Fruit fly (Drosophila melanogaster) whole organism, wandering third instar larva: ENCODE measurements around the gene CG16978.
A peak's percentile ranks its signal among the peaks of the same experiment; 100 is the strongest.

Source experiments
- Abd-B ChIP-seq: fragments of >200 bp; optimal IDR thresholded peaks from 2 replicates; lab custom pipeline; 2017; ENCODE audit warnings: missing biosample characterization, missing genetic modification characterization
- CG32264 ChIP-seq: fragments of 200-800 bp; sonication (Bioruptor generic); optimal IDR thresholded peaks from 2 replicates; lab custom pipeline; 2016; ENCODE audit warnings: missing biosample characterization, missing genetic modification characterization
- CG9705 ChIP-seq: fragments of 200-800 bp; sonication (Bioruptor generic); optimal IDR thresholded peaks from 2 replicates; lab custom pipeline; 2018; ENCODE audit warnings: missing biosample characterization, mild to moderate bottlenecking, missing genetic modification characterization
- CrebA ChIP-seq: fragments of 200-800 bp; sonication (Bioruptor generic); optimal IDR thresholded peaks from 2 replicates; lab custom pipeline; 2016; ENCODE audit warnings: missing biosample characterization, mild to moderate bottlenecking, missing genetic modification characterization, borderline replicate concordance
- Dfd ChIP-seq: fragments of >200 bp; optimal IDR thresholded peaks from 2 replicates; lab custom pipeline; 2017; ENCODE audit warnings: missing biosample characterization, missing genetic modification characterization
- Dif ChIP-seq: fragments of 200-275, 200-300 bp; sonication (Bioruptor generic); optimal IDR thresholded peaks from 2 replicates; lab custom pipeline; 2018; ENCODE audit warnings: missing biosample characterization, missing genetic modification characterization; ENCODE audit not compliant: partially characterized antibody
- GATAd ChIP-seq: sonication (Bioruptor generic); optimal IDR thresholded peaks from 2 replicates; lab custom pipeline; 2016; ENCODE audit warnings: missing biosample characterization, missing genetic modification characterization
- HLH106 ChIP-seq: fragments of 200-800 bp; optimal IDR thresholded peaks from 3 replicates; lab custom pipeline; 2019; ENCODE audit warnings: missing biosample characterization, mild to moderate bottlenecking, missing genetic modification characterization, moderate library complexity
- Hnf4 ChIP-seq: fragments of 200-800 bp; sonication (Bioruptor generic); optimal IDR thresholded peaks from 2 replicates; lab custom pipeline; 2016; ENCODE audit warnings: missing biosample characterization, mild to moderate bottlenecking, missing genetic modification characterization
- Hr78 ChIP-seq: fragments of >200 bp; optimal IDR thresholded peaks from 2 replicates; lab custom pipeline; 2017; ENCODE audit warnings: missing biosample characterization, missing genetic modification characterization
- Hr83 ChIP-seq: fragments of 200-300 bp; sonication (Bioruptor generic); optimal IDR thresholded peaks from 2 replicates; lab custom pipeline; 2016; ENCODE audit warnings: missing biosample characterization, mild to moderate bottlenecking, missing genetic modification characterization, moderate library complexity; ENCODE audit not compliant: poor library complexity, severe bottlenecking
- Jra ChIP-seq: sonication (Bioruptor generic); optimal IDR thresholded peaks from 2 replicates; lab custom pipeline; 2016; ENCODE audit warnings: missing biosample characterization, missing genetic modification characterization
- Mio ChIP-seq: sonication (Bioruptor generic); optimal IDR thresholded peaks from 2 replicates; lab custom pipeline; 2016; ENCODE audit warnings: missing biosample characterization, missing genetic modification characterization
- Myc ChIP-seq: fragments of >200 bp; optimal IDR thresholded peaks from 2 replicates; lab custom pipeline; 2017
- N ChIP-seq: fragments of >200 bp; optimal IDR thresholded peaks from 2 replicates; lab custom pipeline; 2018; ENCODE audit warnings: missing biosample characterization, missing external identifiers, missing genetic modification characterization
- OdsH ChIP-seq: fragments of 200-800 bp; sonication (Bioruptor generic); optimal IDR thresholded peaks from 2 replicates; lab custom pipeline; 2016; ENCODE audit warnings: missing biosample characterization, mild to moderate bottlenecking, missing genetic modification characterization
- Rel ChIP-seq, 2 experiments: fragments of 200-800 bp; sonication (Bioruptor generic) in 1 of 2; optimal IDR thresholded peaks; 2 replicates in 1 of 2; 3 replicates in 1 of 2; lab custom pipeline; 2016 to 2019; ENCODE audit warnings: mild to moderate bottlenecking in 2 of 2, missing biosample characterization in 2 of 2, missing genetic modification characterization in 2 of 2, moderate library complexity in 1 of 2
- Sp1 ChIP-seq: fragments of 200-800 bp; sonication (Bioruptor generic); optimal IDR thresholded peaks from 3 replicates; lab custom pipeline; 2019; ENCODE audit warnings: missing biosample characterization, mild to moderate bottlenecking, missing genetic modification characterization, moderate library complexity
- Vsx2 ChIP-seq: fragments of 200-300, 225-300 bp; sonication (Bioruptor generic); optimal IDR thresholded peaks from 2 replicates; lab custom pipeline; 2018; ENCODE audit warnings: missing biosample characterization, missing genetic modification characterization; ENCODE audit not compliant: partially characterized antibody
- br ChIP-seq: fragments of 200-800 bp; sonication (Bioruptor generic); optimal IDR thresholded peaks from 2 replicates; lab custom pipeline; 2016; ENCODE audit warnings: missing biosample characterization, missing genetic modification characterization
- brk ChIP-seq: fragments of 200-800 bp; sonication (Bioruptor generic); optimal IDR thresholded peaks from 2 replicates; lab custom pipeline; 2016; ENCODE audit warnings: missing biosample characterization, mild to moderate bottlenecking, missing genetic modification characterization
- dl ChIP-seq, 2 experiments: fragments of 175-275, 200-275 bp in 1 of 2; fragments of 200-275 bp in 1 of 2; sonication (Bioruptor generic); optimal IDR thresholded peaks; lab custom pipeline; 2018; ENCODE audit warnings: mild to moderate bottlenecking in 2 of 2, missing biosample characterization in 2 of 2, missing genetic modification characterization in 2 of 2, moderate library complexity in 2 of 2; ENCODE audit not compliant: partially characterized antibody in 2 of 2, insufficient read depth in 1 of 2
- dmrt93B ChIP-seq: fragments of 200-800 bp; sonication (Bioruptor generic); optimal IDR thresholded peaks from 2 replicates; lab custom pipeline; 2018; ENCODE audit warnings: missing biosample characterization, mild to moderate bottlenecking, missing genetic modification characterization
- dsf ChIP-seq: sonication (Bioruptor generic); optimal IDR thresholded peaks from 2 replicates; lab custom pipeline; 2016; ENCODE audit warnings: missing biosample characterization, missing genetic modification characterization, borderline replicate concordance
- ey ChIP-seq: fragments of 200-800 bp; sonication (Bioruptor generic); optimal IDR thresholded peaks from 2 replicates; lab custom pipeline; 2016; ENCODE audit warnings: missing biosample characterization, missing genetic modification characterization
- foxo ChIP-seq, 2 experiments: fragments of 200-800 bp; sonication (Bioruptor generic); optimal IDR thresholded peaks; 2 replicates in 1 of 2; 3 replicates in 1 of 2; lab custom pipeline; 2016 to 2017; ENCODE audit warnings: missing biosample characterization in 2 of 2, missing genetic modification characterization in 2 of 2
- fru ChIP-seq: fragments of 200-800 bp; sonication (Bioruptor generic); optimal IDR thresholded peaks from 3 replicates; lab custom pipeline; 2016; ENCODE audit warnings: missing biosample characterization, mild to moderate bottlenecking, missing genetic modification characterization
- h ChIP-seq: fragments of 200-800 bp; sonication (Bioruptor generic); optimal IDR thresholded peaks from 3 replicates; lab custom pipeline; 2016; ENCODE audit warnings: missing biosample characterization, mild to moderate bottlenecking, missing genetic modification characterization
- jim ChIP-seq: fragments of 175-275, 200-325 bp; sonication (Bioruptor generic); optimal IDR thresholded peaks from 2 replicates; lab custom pipeline; 2016; ENCODE audit warnings: missing biosample characterization, mild to moderate bottlenecking, missing genetic modification characterization
- lola ChIP-seq: fragments of >200 bp; optimal IDR thresholded peaks from 2 replicates; lab custom pipeline; 2017; ENCODE audit warnings: missing biosample characterization, missing genetic modification characterization
- pan ChIP-seq: fragments of >200 bp; optimal IDR thresholded peaks from 2 replicates; lab custom pipeline; 2017
- psq ChIP-seq: fragments of 200-800 bp; sonication (Bioruptor generic); optimal IDR thresholded peaks from 3 replicates; lab custom pipeline; 2017; ENCODE audit warnings: missing biosample characterization, mild to moderate bottlenecking, missing genetic modification characterization, moderate library complexity
- rgr ChIP-seq: fragments of 200-800 bp; sonication (Bioruptor generic); optimal IDR thresholded peaks from 3 replicates; lab custom pipeline; 2016; ENCODE audit warnings: missing biosample characterization, mild to moderate bottlenecking, missing genetic modification characterization
- sage ChIP-seq: fragments of 200-800 bp; sonication (Bioruptor generic); optimal IDR thresholded peaks from 2 replicates; lab custom pipeline; 2016; ENCODE audit warnings: missing biosample characterization, mild to moderate bottlenecking, missing genetic modification characterization
- sv ChIP-seq: fragments of 200-800 bp; sonication (Bioruptor generic); optimal IDR thresholded peaks from 3 replicates; lab custom pipeline; 2016; ENCODE audit warnings: missing biosample characterization, missing genetic modification characterization
- tai ChIP-seq: sonication (Bioruptor generic); optimal IDR thresholded peaks from 2 replicates; lab custom pipeline; 2016; ENCODE audit warnings: missing biosample characterization, missing genetic modification characterization
- usp ChIP-seq: fragments of >200 bp; optimal IDR thresholded peaks from 2 replicates; lab custom pipeline; 2017; ENCODE audit warnings: missing biosample characterization, missing genetic modification characterization
- woc ChIP-seq: sonication (Bioruptor generic); optimal IDR thresholded peaks from 2 replicates; lab custom pipeline; 2016; ENCODE audit warnings: missing biosample characterization, mild to moderate bottlenecking, missing genetic modification characterization

CG16978 gene

dm6 chr2L:13146254-13146653 lies 2.8 kb upstream of the CG16978 start:
- no peak for TF ChIP-seq dsf (GFP tag; lab: Kevin White, UChicago)
- no peak for TF ChIP-seq dl (GFP tag; optimal IDR thresholded peaks at IDR 0.05; lab: Kevin White, UChicago; ENCODE audit: insufficient read depth in 1 of 2, partially characterized antibody in 2 of 2)
- TF ChIP-seq Myc (lab: Kevin White, UChicago): no peak
- peak; percentile 16 for TF ChIP-seq rgr (GFP tag; lab: Kevin White, UChicago)
- TF ChIP-seq sage: no peak
- TF ChIP-seq HLH106 (tag; lab: Kevin White, UChicago): peak; percentile 62
- no peak for TF ChIP-seq CG9705 (GFP tag; lab: Kevin White, UChicago)
- no peak for TF ChIP-seq GATAd (GFP tag; lab: Kevin White, UChicago)
- TF ChIP-seq Hnf4: no peak
- TF ChIP-seq Dif (GFP tag; lab: Kevin White, UChicago): no peak
- TF ChIP-seq OdsH: peak; percentile 20
- peak in 1 of 2 experiments; percentile 38 for TF ChIP-seq foxo (GFP tag; optimal IDR thresholded peaks at IDR 0.05; lab: Kevin White, UChicago)
- TF ChIP-seq Sp1 (GFP tag; lab: Kevin White, UChicago): peak; percentile 54
- TF ChIP-seq pan: no peak
- peak; percentile 46 for TF ChIP-seq psq (GFP tag; lab: Kevin White, UChicago)
- no peak for TF ChIP-seq Abd-B (GFP tag; lab: Kevin White, UChicago)
- TF ChIP-seq dmrt93B (GFP tag; lab: Kevin White, UChicago): peak; percentile 3
- no peak for TF ChIP-seq Rel (GFP tag; optimal IDR thresholded peaks at IDR 0.05; lab: Kevin White, UChicago)
- no peak for TF ChIP-seq Rel (tag; optimal IDR thresholded peaks at IDR 0.05; lab: Kevin White, UChicago)
- TF ChIP-seq sv: no peak

DNA sequence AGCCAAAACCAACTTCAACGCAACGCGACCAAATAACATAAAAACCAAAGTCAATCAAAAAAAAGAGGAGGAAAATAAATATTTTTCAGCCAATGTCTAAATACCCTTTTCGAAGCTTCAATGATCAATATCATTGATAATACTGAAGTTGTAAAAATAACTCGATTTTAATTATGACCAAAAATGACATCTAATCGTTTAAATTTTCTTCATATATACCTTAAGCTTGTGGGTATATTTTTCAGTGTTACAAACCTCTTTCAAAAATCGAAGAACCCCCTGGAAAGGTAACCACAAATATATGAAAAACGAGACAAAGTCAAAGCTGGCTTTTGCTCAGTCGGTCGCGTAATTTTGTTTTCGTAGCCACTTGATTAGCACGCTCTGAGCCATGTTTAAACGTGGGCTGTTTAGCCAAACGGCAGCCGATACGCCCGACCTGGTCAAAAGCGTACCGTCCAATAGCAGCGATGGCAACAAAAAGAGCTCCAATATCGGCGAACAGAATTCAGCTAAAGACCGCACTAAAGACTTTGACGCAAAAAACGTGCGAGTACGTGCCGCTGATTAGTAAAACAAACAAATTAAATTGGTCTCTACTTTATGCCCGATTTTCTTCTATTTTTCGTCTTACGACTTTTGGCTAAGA lies 1.7 kb upstream of the CG16978 start:
- TF ChIP-seq tai (GFP tag; lab: Kevin White, UChicago) (no peak), OdsH (peak; percentile 41), Sp1 (GFP tag; lab: Kevin White, UChicago) (no peak), Hr78 (GFP tag; lab: Kevin White, UChicago) (no peak), Hnf4 (peak; percentile 25), rgr (GFP tag; lab: Kevin White, UChicago) (peak; percentile 67), Hr83 (GFP tag; lab: Kevin White, UChicago) (no peak), br (peak; percentile 2), Rel (GFP tag; optimal IDR thresholded peaks at IDR 0.05; lab: Kevin White, UChicago) (no peak), Rel (tag; optimal IDR thresholded peaks at IDR 0.05; lab: Kevin White, UChicago) (no peak), dsf (GFP tag; lab: Kevin White, UChicago) (no peak), foxo (GFP tag; optimal IDR thresholded peaks at IDR 0.05; lab: Kevin White, UChicago) (peak in 1 of 2 experiments; percentile 57), CG9705 (GFP tag; lab: Kevin White, UChicago) (no peak), HLH106 (tag; lab: Kevin White, UChicago) (peak; percentile 41), lola (GFP tag; lab: Kevin White, UChicago) (no peak), Dfd (no peak), usp (GFP tag; lab: Kevin White, UChicago) (no peak), N (no peak), woc (GFP tag; lab: Kevin White, UChicago) (peak; percentile 33), pan (no peak), h (GFP tag; lab: Kevin White, UChicago) (peak; percentile 60), Vsx2 (no peak), CrebA (GFP tag; lab: Kevin White, UChicago) (no peak), brk (GFP tag; lab: Kevin White, UChicago) (no peak), Abd-B (GFP tag; lab: Kevin White, UChicago) (no peak), GATAd (GFP tag; lab: Kevin White, UChicago) (no peak), jim (GFP tag; lab: Kevin White, UChicago) (no peak), psq (GFP tag; lab: Kevin White, UChicago) (peak; percentile 16), Jra (GFP tag; lab: Kevin White, UChicago) (no peak), Myc (lab: Kevin White, UChicago) (no peak), Mio (GFP tag; lab: Kevin White, UChicago) (no peak), dl (GFP tag; optimal IDR thresholded peaks at IDR 0.05; lab: Kevin White, UChicago; ENCODE audit: insufficient read depth in 1 of 2, partially characterized antibody in 2 of 2) (no peak), Dif (GFP tag; lab: Kevin White, UChicago) (no peak), fru (GFP tag; lab: Kevin White, UChicago) (peak; percentile 44), sage (no peak), dmrt93B (GFP tag; lab: Kevin White, UChicago) (no peak), ey (GFP tag; lab: Kevin White, UChicago) (peak; percentile 46), CG32264 (GFP tag; lab: Kevin White, UChicago) (no peak), sv (peak; percentile 56)
- TF ChIP-seq, all 38 proteins: peak for 12
